Fruit fly (Drosophila melanogaster): ENCODE data around the gene CG14785.

dm6 chrX:1466505-1467381 is 9.9 kb upstream of the CG14785 start:
- TF ChIP-seq wor (GFP tag; IDR thresholded peaks at IDR 0.05) (no peak), HmgD (GFP tag; optimal IDR thresholded peaks at IDR 0.05) (no peak), CG3995 (GFP tag; optimal IDR thresholded peaks at IDR 0.05) (peak; percentile 70), CG10274 (GFP tag; optimal IDR thresholded peaks at IDR 0.05) (no peak), Sox100B (GFP tag; optimal IDR thresholded peaks at IDR 0.05) (no peak), CG4820 (GFP tag; optimal IDR thresholded peaks at IDR 0.05) (no peak), dmrt99B (tag; optimal IDR thresholded peaks at IDR 0.05) (no peak), Dref (GFP tag; IDR thresholded peaks at IDR 0.05) (no peak), CG3838 (GFP tag; optimal IDR thresholded peaks at IDR 0.05) (no peak), CG4424 (GFP tag; optimal IDR thresholded peaks at IDR 0.05) (no peak), chif (GFP tag; optimal IDR thresholded peaks at IDR 0.05) (no peak)

Data from whole organism, embryonic.